In genomic region chr2L:6751037-6751436, dm6 we compare ENCODE assay signal across 2 fruit fly cellular contexts.
TF ChIP-seq lines count a peak whose summit lies in the region.

No protein-coding gene starts in this region.

- no peak for TF ChIP-seq CTCF in whole organism, embryonic (GFP tag; optimal IDR thresholded peaks at IDR 0.05; lab: Kevin White, UChicago)

TF ChIP-seq in whole organism, embryonic, 481 proteins besides CTCF, POLR2A, EP300 and RAD21 (continues in another document):
- TF ChIP-seq bbx (GFP tag; IDR thresholded peaks at IDR 0.05; lab: Robert Waterston, UW; ENCODE audit: partially characterized antibody), result no peak
- no peak for TF ChIP-seq ab (GFP tag; optimal IDR thresholded peaks at IDR 0.05; lab: Kevin White, UChicago)
- no peak for TF ChIP-seq CG4360 (GFP tag; IDR thresholded peaks at IDR 0.05; lab: Robert Waterston, UW)
- no peak for TF ChIP-seq gfzf (GFP tag; optimal IDR thresholded peaks at IDR 0.05; lab: Kevin White, UChicago)
- TF ChIP-seq bcd (GFP tag; optimal IDR thresholded peaks at IDR 0.05; lab: Kevin White, UChicago), result no peak
- TF ChIP-seq CG12391 (tag; optimal IDR thresholded peaks at IDR 0.05; lab: Kevin White, UChicago), result no peak
- no peak for TF ChIP-seq Dad (GFP tag; optimal IDR thresholded peaks at IDR 0.05; lab: Kevin White, UChicago)
- TF ChIP-seq wor (GFP tag; IDR thresholded peaks at IDR 0.05; lab: Robert Waterston, UW), result no peak
- no peak for TF ChIP-seq CG2129 (GFP tag; IDR thresholded peaks at IDR 0.05; lab: Robert Waterston, UW; ENCODE audit: partially characterized antibody)
- TF ChIP-seq ham (GFP tag; IDR thresholded peaks at IDR 0.05; lab: Robert Waterston, UW), result no peak
- TF ChIP-seq Rx (GFP tag; IDR thresholded peaks at IDR 0.05; lab: Robert Waterston, UW), result no peak
- no peak for TF ChIP-seq dmrt99B (tag; optimal IDR thresholded peaks at IDR 0.05; lab: Kevin White, UChicago)
- no peak for TF ChIP-seq CG15601 (tag; optimal IDR thresholded peaks at IDR 0.05; lab: Kevin White, UChicago)
- TF ChIP-seq cas (GFP tag; IDR thresholded peaks at IDR 0.05; lab: Robert Waterston, UW), result 0 out of 2 replicates have a peak, but pooled peaks have one; percentile 26
- no peak for TF ChIP-seq Dp (GFP tag; optimal IDR thresholded peaks at IDR 0.05; lab: Kevin White, UChicago)
- no peak for TF ChIP-seq ara (GFP tag; IDR thresholded peaks at IDR 0.05; lab: Robert Waterston, UW)
- no peak for TF ChIP-seq Ravus (GFP tag; IDR thresholded peaks at IDR 0.05; lab: Robert Waterston, UW)
- TF ChIP-seq caup (GFP tag; optimal IDR thresholded peaks at IDR 0.05; lab: Kevin White, UChicago; ENCODE audit: severe bottlenecking), result no peak
- no peak for TF ChIP-seq Hr51 (GFP tag; optimal IDR thresholded peaks at IDR 0.05; lab: Kevin White, UChicago)
- TF ChIP-seq Deaf1 (tag; optimal IDR thresholded peaks at IDR 0.05; lab: Kevin White, UChicago), result peak; percentile 31
- TF ChIP-seq stc (GFP tag; IDR thresholded peaks at IDR 0.05; lab: Robert Waterston, UW), result no peak
- peak; percentile 15 for TF ChIP-seq cwo (GFP tag; optimal IDR thresholded peaks at IDR 0.05; lab: Kevin White, UChicago)
- no peak for TF ChIP-seq Dfd (GFP tag; optimal IDR thresholded peaks at IDR 0.05; lab: Kevin White, UChicago)
- TF ChIP-seq sd (tag; optimal IDR thresholded peaks at IDR 0.05; lab: Kevin White, UChicago), result peak; percentile 29
- peak; percentile 55 for TF ChIP-seq Med (GFP tag; lab: Kevin White, UChicago)
- no peak for TF ChIP-seq odd (GFP tag; optimal IDR thresholded peaks at IDR 0.05; lab: Kevin White, UChicago)
- TF ChIP-seq CG10565 (GFP tag; optimal IDR thresholded peaks at IDR 0.05; lab: Kevin White, UChicago), result no peak
- no peak for TF ChIP-seq grau (tag; optimal IDR thresholded peaks at IDR 0.05; lab: Kevin White, UChicago)
- TF ChIP-seq Atf3 (GFP tag; optimal IDR thresholded peaks at IDR 0.05; lab: Kevin White, UChicago), result no peak
- no peak for TF ChIP-seq CG14050 (GFP tag; IDR thresholded peaks at IDR 0.05; lab: Robert Waterston, UW)
- TF ChIP-seq CG5180 (GFP tag; optimal IDR thresholded peaks at IDR 0.05; lab: Kevin White, UChicago), result no peak
- peak; percentile 71 for TF ChIP-seq crol (GFP tag; IDR thresholded peaks at IDR 0.05; lab: Robert Waterston, UW)
- TF ChIP-seq CG6813 (GFP tag; optimal IDR thresholded peaks at IDR 0.05; lab: Kevin White, UChicago), result no peak
- no peak for TF ChIP-seq CG31441 (GFP tag; IDR thresholded peaks at IDR 0.05; lab: Robert Waterston, UW)
- no peak for TF ChIP-seq bsh (GFP tag; optimal IDR thresholded peaks at IDR 0.05; lab: Kevin White, UChicago)
- TF ChIP-seq CG4404 (GFP tag; IDR thresholded peaks at IDR 0.05; lab: Robert Waterston, UW), result no peak
- no peak for TF ChIP-seq grn (GFP tag; optimal IDR thresholded peaks at IDR 0.05; lab: Kevin White, UChicago)
- TF ChIP-seq yki (optimal IDR thresholded peaks at IDR 0.05; lab: Kevin White, UChicago), result no peak
- TF ChIP-seq sc (optimal IDR thresholded peaks at IDR 0.05; lab: Kevin White, UChicago), result no peak
- TF ChIP-seq sc (GFP tag; optimal IDR thresholded peaks at IDR 0.05; lab: Kevin White, UChicago), result no peak
- no peak for TF ChIP-seq twi (tag; optimal IDR thresholded peaks at IDR 0.05; lab: Kevin White, UChicago)
- TF ChIP-seq CG12769 (tag; optimal IDR thresholded peaks at IDR 0.05; lab: Kevin White, UChicago), result peak; percentile 98
- TF ChIP-seq CG12659 (GFP tag; optimal IDR thresholded peaks at IDR 0.05; lab: Kevin White, UChicago), result no peak
- TF ChIP-seq ac (GFP tag; optimal IDR thresholded peaks at IDR 0.05; lab: Kevin White, UChicago), result no peak
- 0 out of 2 replicates have a peak, but pooled peaks have one; percentile 15 for TF ChIP-seq Drgx (GFP tag; IDR thresholded peaks at IDR 0.05; lab: Robert Waterston, UW)
- TF ChIP-seq Sry-β (GFP tag; optimal IDR thresholded peaks at IDR 0.05; lab: Kevin White, UChicago), result no peak
- no peak for TF ChIP-seq CG7839 (tag; optimal IDR thresholded peaks at IDR 0.05; lab: Kevin White, UChicago)
- peak; percentile 15 for TF ChIP-seq Hr39 (optimal IDR thresholded peaks at IDR 0.05; lab: Kevin White, UChicago)

TF ChIP-seq in whole organism, pupa, 21 proteins besides CTCF, POLR2A, EP300 and RAD21:
- TF ChIP-seq Snoo (tag; optimal IDR thresholded peaks at IDR 0.05; lab: Kevin White, UChicago), result no peak
- no peak for TF ChIP-seq gl (tag; optimal IDR thresholded peaks at IDR 0.05; lab: Kevin White, UChicago)
- TF ChIP-seq Ets98B (GFP tag; IDR thresholded peaks at IDR 0.05; lab: Robert Waterston, UW), result no peak
- TF ChIP-seq CG32121 (GFP tag; IDR thresholded peaks at IDR 0.05; lab: Robert Waterston, UW), result peak; percentile 63; the same call in 1 of the 2 replicates
- no peak for TF ChIP-seq CG15710 (tag; optimal IDR thresholded peaks at IDR 0.05; lab: Kevin White, UChicago)
- no peak for TF ChIP-seq fd96Ca (GFP tag; IDR thresholded peaks at IDR 0.05; lab: Robert Waterston, UW)
- TF ChIP-seq CG8301 (tag; optimal IDR thresholded peaks at IDR 0.05; lab: Kevin White, UChicago), result no peak
- no peak for TF ChIP-seq CG10348 (GFP tag; IDR thresholded peaks at IDR 0.05; lab: Robert Waterston, UW)
- 0 out of 3 replicates have a peak, but pooled peaks have one; percentile 28 for TF ChIP-seq CG4496 (GFP tag; IDR thresholded peaks at IDR 0.05; lab: Robert Waterston, UW)
- no peak for TF ChIP-seq D1 (tag; optimal IDR thresholded peaks at IDR 0.05; lab: Kevin White, UChicago)
- 0 out of 2 replicates have a peak, but pooled peaks have one; percentile 8 for TF ChIP-seq rn (GFP tag; IDR thresholded peaks at IDR 0.05; lab: Robert Waterston, UW)
- no peak for TF ChIP-seq EcR (GFP tag; optimal IDR thresholded peaks at IDR 0.05; lab: Kevin White, UChicago)
